Fruit fly (Drosophila melanogaster): ENCODE data around the gene Ir67c.

dm6 chr3L:10440488-10440887 lies 6.6 kb upstream of the Ir67c start:
- TF ChIP-seq CG11294 (GFP tag; IDR thresholded peaks at IDR 0.05): no peak
- TF ChIP-seq CG1621 (tag; optimal IDR thresholded peaks at IDR 0.05): no peak
- no peak for TF ChIP-seq net (GFP tag; optimal IDR thresholded peaks at IDR 0.05)
- TF ChIP-seq Sox15 (GFP tag; optimal IDR thresholded peaks at IDR 0.05): no peak
- TF ChIP-seq Blimp-1 (GFP tag; optimal IDR thresholded peaks at IDR 0.05): no peak
- peak; percentile 46; the same call in 1 of the 2 replicates for TF ChIP-seq Gug (GFP tag; IDR thresholded peaks at IDR 0.05)
- TF ChIP-seq OdsH (GFP tag; optimal IDR thresholded peaks at IDR 0.05): peak; percentile 18
- TF ChIP-seq Hr39 (GFP tag; optimal IDR thresholded peaks at IDR 0.05): no peak
- no peak for TF ChIP-seq CG11902 (GFP tag; optimal IDR thresholded peaks at IDR 0.05)

All from whole organism, prepupa.